Worm (Caenorhabditis elegans) whole organism, L4 larva: ENCODE measurements around the gene gst-17.

Experiments
- F49E8.2 ChIP-seq: sonication (generic microtip); optimal IDR thresholded peaks from 2 replicates; lab custom pipeline; 2016; ENCODE audit warnings: missing compliant biosample characterization, mild to moderate bottlenecking, missing genetic modification characterization, borderline replicate concordance
- nhr-28 ChIP-seq: fragments of 150-350 bp; optimal IDR thresholded peaks from 2 replicates; lab custom pipeline; 2014; ENCODE audit warnings: missing biosample characterization, missing genetic modification characterization

ce11 chrII:13624330-13624729, 6.3 kb downstream of the gst-17 start, which contains the start of gene gst-16:
- TF ChIP-seq F49E8.2 = no peak
- TF ChIP-seq nhr-28 = no peak
